Fruit fly (Drosophila melanogaster): ENCODE results near the gene CG14983.

Gene CG14983

dm6 chr3L:3942241-3943028 lies 6.7 kb downstream of the CG14983 start, which contains the start of the genes CG10863 and CG14982 (continued):
- TF ChIP-seq CG31441 (GFP tag; IDR thresholded peaks at IDR 0.05) (no peak), CG10543 (GFP tag; optimal IDR thresholded peaks at IDR 0.05) (peak; percentile 74), lbe (GFP tag; optimal IDR thresholded peaks at IDR 0.05) (peak; percentile 8), E2f2 (GFP tag; IDR thresholded peaks at IDR 0.05) (peak; percentile 25; the same call in 1 of the 2 replicates), Bgb (GFP tag; IDR thresholded peaks at IDR 0.05; ENCODE audit: partially characterized antibody) (peak; percentile 50; the same call in 1 of the 2 replicates), cwo (GFP tag; optimal IDR thresholded peaks at IDR 0.05) (no peak), CG8290 (GFP tag; optimal IDR thresholded peaks at IDR 0.05) (no peak), CG8290 (tag; optimal IDR thresholded peaks at IDR 0.05) (peak in 1 of 2 experiments; percentile 66), CG15514 (GFP tag; optimal IDR thresholded peaks at IDR 0.05) (peak; percentile 60), ERR (GFP tag; optimal IDR thresholded peaks at IDR 0.05) (peak; percentile 33), cad (GFP tag; optimal IDR thresholded peaks at IDR 0.05) (no peak), CG7987 (GFP tag; optimal IDR thresholded peaks at IDR 0.05) (peak; percentile 20), CG2116 (GFP tag; optimal IDR thresholded peaks at IDR 0.05) (no peak), B-H1 (GFP tag; IDR thresholded peaks at IDR 0.05) (no peak), Myb (GFP tag; optimal IDR thresholded peaks at IDR 0.05) (peak; percentile 20)

- peak in 1 of 2 experiments; percentile 0 for TF ChIP-seq Hr51 (GFP tag; optimal IDR thresholded peaks at IDR 0.05)
- TF ChIP-seq NFAT (GFP tag; IDR thresholded peaks at IDR 0.05): peak; percentile 69
- TF ChIP-seq Rfx (GFP tag; IDR thresholded peaks at IDR 0.05): peak; percentile 53; the same call in 1 of the 2 replicates
- TF ChIP-seq prd (optimal IDR thresholded peaks at IDR 0.05): no peak
- TF ChIP-seq prd (GFP tag; IDR thresholded peaks at IDR 0.05): 0 out of 3 replicates have a peak, but pooled peaks have one; percentile 5
- peak; percentile 42; the same call in 1 of the 2 replicates for TF ChIP-seq CG32532 (GFP tag; IDR thresholded peaks at IDR 0.05)
- peak; percentile 75 for TF ChIP-seq CG34224 (GFP tag; IDR thresholded peaks at IDR 0.05; ENCODE audit: partially characterized antibody)
- peak; percentile 75 for TF ChIP-seq sens (GFP tag)
- TF ChIP-seq vvl (GFP tag; IDR thresholded peaks at IDR 0.05): 0 out of 2 replicates have a peak, but pooled peaks have one; percentile 5
- peak in 1 of 2 experiments; percentile 54 for TF ChIP-seq Pdp1 (GFP tag; optimal IDR thresholded peaks at IDR 0.05)
- peak; percentile 22 for TF ChIP-seq PHDP (tag; optimal IDR thresholded peaks at IDR 0.05)
- peak; percentile 1 for TF ChIP-seq scrt (GFP tag; optimal IDR thresholded peaks at IDR 0.05)
- TF ChIP-seq amos (GFP tag; IDR thresholded peaks at IDR 0.05; ENCODE audit: partially characterized antibody): peak; percentile 47; the same call in 1 of the 2 replicates
- TF ChIP-seq slbo (GFP tag; IDR thresholded peaks at IDR 0.05): peak; percentile 29; the same call in 1 of the 2 replicates
- TF ChIP-seq CG7839 (tag; optimal IDR thresholded peaks at IDR 0.05): peak; percentile 30
- TF ChIP-seq gce (GFP tag; IDR thresholded peaks at IDR 0.05): no peak
- peak; percentile 22 for TF ChIP-seq Med (GFP tag)
- peak; percentile 34; the same call in 1 of the 3 replicates for TF ChIP-seq Opbp (GFP tag; IDR thresholded peaks at IDR 0.05; ENCODE audit: partially characterized antibody)
- TF ChIP-seq Dref (GFP tag; IDR thresholded peaks at IDR 0.05): peak; percentile 48
- peak; percentile 38; the same call in 1 of the 2 replicates for TF ChIP-seq CG9932 (GFP tag; IDR thresholded peaks at IDR 0.05)
- TF ChIP-seq Hmr (GFP tag; optimal IDR thresholded peaks at IDR 0.05): peak; percentile 5
- peak; percentile 56 for TF ChIP-seq CG2678 (tag; optimal IDR thresholded peaks at IDR 0.05)
- peak; percentile 66; the same call in 1 of the 2 replicates for TF ChIP-seq nerfin-2 (GFP tag; IDR thresholded peaks at IDR 0.05; ENCODE audit: partially characterized antibody)
- no peak for TF ChIP-seq CG5180 (GFP tag; optimal IDR thresholded peaks at IDR 0.05)
- TF ChIP-seq Bgb (GFP tag; IDR thresholded peaks at IDR 0.05; ENCODE audit: partially characterized antibody): peak; percentile 65; the same call in 1 of the 2 replicates
- peak; percentile 4 for TF ChIP-seq BEAF-32 (GFP tag; optimal IDR thresholded peaks at IDR 0.05)
- peak; percentile 32 for TF ChIP-seq Fer1 (GFP tag; optimal IDR thresholded peaks at IDR 0.05)
- TF ChIP-seq zen (tag; optimal IDR thresholded peaks at IDR 0.05): no peak
- no peak for TF ChIP-seq Sox100B (GFP tag; optimal IDR thresholded peaks at IDR 0.05)
- TF ChIP-seq CG14441 (GFP tag; IDR thresholded peaks at IDR 0.05): 0 out of 2 replicates have a peak, but pooled peaks have one; percentile 6
- no peak for TF ChIP-seq sens-2 (GFP tag; IDR thresholded peaks at IDR 0.05)
Observed at dm6 chr3L:3940075-3940819, 8.9 kb downstream of the CG14983 start, which contains the start of gene CG12766. CG12766 (minus strand) TSS chr3L:3940125.
